Worm (Caenorhabditis elegans) whole organism, L4/young adult: ENCODE measurements around the gene F09E5.12.

ENCODE experiments used
- W03F9.2 ChIP-seq: fragments of 150-350 bp; optimal IDR thresholded peaks from 2 replicates; lab custom pipeline; 2014; ENCODE audit warnings: missing biosample characterization, missing genetic modification characterization
- dao-5 ChIP-seq: sonication (generic microtip); optimal IDR thresholded peaks from 2 replicates; lab custom pipeline; 2016; ENCODE audit warnings: missing genotype, missing genetic modification characterization, moderate library complexity, missing compliant biosample characterization
- him-1 ChIP-seq: sonication (generic microtip); optimal IDR thresholded peaks from 2 replicates; lab custom pipeline; 2016; ENCODE audit warnings: missing genotype, missing genetic modification reagents, missing genetic modification characterization, missing compliant biosample characterization

ce11 chrII:5387217-5387616, 16.7 kb upstream of the F09E5.12 start, which contains the start of gene ccpp-6:
- no peak for TF ChIP-seq him-1 (tag; lab: Kevin White, UChicago)
- TF ChIP-seq dao-5, result no peak
- no peak for TF ChIP-seq W03F9.2 (tag; lab: Kevin White, UChicago)
